Worm (Caenorhabditis elegans) whole organism, L4 larva: Measurements from ENCODE around the gene F33H12.7.

Experiments used
- nhr-41 ChIP-seq: fragments of 200-800 bp; sonication (Bioruptor generic); IDR thresholded peaks from 2 replicates; pipeline ENCODE4 v1.3.6; 2022; ENCODE audit warnings: missing genetic modification reagents, missing genetic modification characterization, missing compliant biosample characterization

F33H12.7 gene

DNA sequence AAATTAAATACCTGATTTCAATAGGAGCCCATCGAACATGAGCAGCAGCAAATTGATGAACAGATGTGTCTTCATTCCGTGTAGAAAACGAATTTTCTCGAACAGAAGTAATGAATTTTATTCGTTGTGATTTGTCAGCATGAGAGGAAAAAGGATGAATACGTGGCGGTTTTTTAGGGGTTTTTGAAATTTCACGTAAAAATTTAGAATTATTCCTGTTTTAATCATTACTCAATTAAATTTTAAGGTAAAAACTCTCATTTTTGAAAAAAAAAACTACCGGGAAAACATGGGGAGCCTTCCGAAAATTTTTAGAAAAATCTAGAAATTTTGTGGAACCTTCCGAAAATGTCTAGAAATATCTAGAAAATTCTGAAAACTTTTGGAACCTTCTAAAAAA, 49.0 kb downstream of the F33H12.7 start, which contains the start of gene K02F6.7 (continued):
- TF ChIP-seq nhr-41 (GFP tag; lab: Robert Waterston, UW) = no peak
